Worm (Caenorhabditis elegans) whole organism, early embryonic: ENCODE data around the gene F40D4.17.

Experiments used
- B0310.2 ChIP-seq: sonication (generic microtip); optimal IDR thresholded peaks from 2 replicates; lab custom pipeline; 2016; ENCODE audit warnings: mild to moderate bottlenecking, missing genetic modification characterization, missing compliant biosample characterization
- F13C5.2 ChIP-seq: sonication (generic microtip); optimal IDR thresholded peaks from 2 replicates; lab custom pipeline; 2017; ENCODE audit warnings: mild to moderate bottlenecking, missing genetic modification characterization, inconsistent platforms, missing compliant biosample characterization
- aly-1 ChIP-seq: sonication (generic microtip); optimal IDR thresholded peaks from 2 replicates; lab custom pipeline; 2016; ENCODE audit warnings: missing genetic modification characterization, missing compliant biosample characterization
- ama-1 ChIP-seq: fragments of 150-350 bp; optimal IDR thresholded peaks from 2 replicates; lab custom pipeline; 2014
- ceh-13 ChIP-seq: fragments of 200-800 bp; sonication (Bioruptor generic); optimal IDR thresholded peaks from 2 replicates; lab custom pipeline; 2018; ENCODE audit warnings: mild to moderate bottlenecking, missing genetic modification characterization, missing compliant biosample characterization
- ceh-36 ChIP-seq: sonication (generic microtip); optimal IDR thresholded peaks from 2 replicates; lab custom pipeline; 2016; ENCODE audit warnings: missing genetic modification characterization, inconsistent platforms, missing compliant biosample characterization
- ets-7 ChIP-seq: sonication (generic microtip); optimal IDR thresholded peaks from 2 replicates; lab custom pipeline; 2016; ENCODE audit warnings: missing genotype, missing genetic modification characterization, missing compliant biosample characterization
- flt-1 ChIP-seq: fragments of 200-800 bp; sonication (Bioruptor generic); IDR thresholded peaks from 2 replicates; pipeline ENCODE4 v1.3.6; 2022; ENCODE audit warnings: missing genetic modification characterization, missing compliant biosample characterization
- hmg-4 ChIP-seq: fragments of 200-800 bp; sonication (Bioruptor generic); optimal IDR thresholded peaks from 2 replicates; lab custom pipeline; 2018; ENCODE audit warnings: mild to moderate bottlenecking, missing genetic modification characterization, missing compliant biosample characterization
- pes-1 ChIP-seq: fragments of 200-800 bp; sonication (Bioruptor generic); IDR thresholded peaks from 2 replicates; pipeline ENCODE4 v1.3.6; 2022; ENCODE audit warnings: missing genetic modification reagents, missing genetic modification characterization, missing compliant biosample characterization
- sea-1 ChIP-seq: fragments of 200-800 bp; sonication (Bioruptor generic); conservative IDR thresholded peaks from 2 replicates; pipeline ENCODE4 v1.3.6; 2022; ENCODE audit warnings: missing genetic modification characterization, missing compliant biosample characterization
- tbx-11 ChIP-seq: fragments of 200-800 bp; sonication (Bioruptor generic); IDR thresholded peaks from 2 replicates; pipeline ENCODE4 v1.3.6; 2022; ENCODE audit warnings: missing genetic modification characterization, missing compliant biosample characterization
- tbx-37 ChIP-seq: fragments of 200-800 bp; sonication (Bioruptor generic); conservative IDR thresholded peaks from 2 replicates; pipeline ENCODE4 v1.3.6; 2022; ENCODE audit warnings: missing genetic modification reagents, missing genetic modification characterization, missing compliant biosample characterization
- tra-4 ChIP-seq: sonication (generic microtip); optimal IDR thresholded peaks from 2 replicates; lab custom pipeline; 2017; ENCODE audit warnings: missing genetic modification characterization, missing compliant biosample characterization

DNA sequence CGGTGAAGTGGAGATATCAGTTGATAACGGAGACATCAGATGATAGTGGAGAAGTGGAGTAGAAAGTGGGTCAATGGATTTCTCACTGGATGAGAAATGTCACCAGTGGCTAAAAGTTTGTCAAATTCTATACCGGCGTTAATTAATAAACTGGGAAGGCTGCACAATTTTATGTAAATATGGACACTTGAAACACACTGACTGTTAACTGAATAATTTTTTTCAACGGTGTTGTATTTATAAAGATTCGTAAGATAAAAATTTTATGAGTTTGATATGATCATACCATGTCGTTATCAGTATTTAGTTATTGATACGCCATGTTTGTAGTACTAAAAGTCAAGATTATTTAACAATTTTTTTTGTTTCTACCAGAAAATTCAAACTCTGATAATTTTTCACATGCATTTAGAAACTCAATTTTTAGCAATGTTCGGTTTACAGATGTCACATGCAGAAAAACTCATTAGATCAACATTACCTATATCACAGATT lies 4.2 kb upstream of the F40D4.17 start, which contains the start of gene F40D4.12:
- TF ChIP-seq ama-1 (lab: Kevin White, UChicago) (no peak), F13C5.2 (no peak), sea-1 (GFP tag; lab: Robert Waterston, UW) (no peak), ceh-13 (GFP tag; lab: Kevin White, UChicago) (no peak), pes-1 (GFP tag; lab: Robert Waterston, UW) (no peak), aly-1 (tag; lab: Kevin White, UChicago) (no peak), flt-1 (GFP tag; lab: Robert Waterston, UW) (no peak), tra-4 (tag; lab: Kevin White, UChicago) (no peak), tbx-37 (no peak), tbx-11 (GFP tag; lab: Robert Waterston, UW) (no peak), B0310.2 (no peak), ets-7 (tag; lab: Kevin White, UChicago) (no peak), hmg-4 (GFP tag; lab: Kevin White, UChicago) (no peak), ceh-36 (tag; lab: Kevin White, UChicago) (no peak)
